Worm (Caenorhabditis elegans) whole organism, young adult: Measurements from ENCODE around the gene T28C12.6.

ENCODE experiments used
- ama-1 ChIP-seq, 3 experiments: fragments of 150-350 bp in 1 of 3; sonication (generic microtip) in 2 of 3; optimal IDR thresholded peaks; 2 replicates each; lab custom pipeline; 2014 to 2018; ENCODE audit warnings: missing biosample characterization in 2 of 3, missing genetic modification characterization in 2 of 3, missing genetic modification reagents in 2 of 3
- pbrm-1 ChIP-seq: fragments of 200-800 bp; sonication (Bioruptor generic); IDR thresholded peaks from 2 replicates; pipeline ENCODE4 v1.3.6; 2022; ENCODE audit warnings: missing genetic modification reagents, missing genetic modification characterization, missing compliant biosample characterization
- snpc-3.4 ChIP-seq: sonication (generic microtip); optimal IDR thresholded peaks from 2 replicates; lab custom pipeline; 2017; ENCODE audit warnings: missing genetic modification characterization, mild to moderate bottlenecking, missing compliant biosample characterization, antibody characterized with exemption, moderate library complexity, missing genotype, missing genetic modification reagents

DNA sequence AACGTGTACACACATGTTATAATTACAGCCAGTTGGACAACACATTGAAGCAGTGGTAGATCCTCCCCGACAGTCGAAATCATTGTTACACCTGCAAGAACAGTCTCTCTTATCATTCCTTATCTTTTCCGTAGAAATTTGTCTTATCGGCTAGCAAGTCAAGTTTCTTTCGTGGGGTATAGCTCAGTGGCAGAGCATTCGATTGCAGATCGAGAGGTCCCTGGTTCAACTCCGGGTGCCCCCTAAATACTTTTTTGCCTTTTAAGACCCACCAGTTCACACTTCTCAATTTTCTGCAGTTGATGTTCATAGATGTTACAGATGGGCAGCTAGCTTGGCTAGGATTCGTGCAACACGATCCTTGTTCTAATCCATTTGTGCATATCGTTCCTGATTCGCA, 693 bp downstream of the T28C12.6 start:
- TF ChIP-seq pbrm-1 (GFP tag; lab: Robert Waterston, UW) (peak; percentile 70), ama-1 (optimal IDR thresholded peaks at IDR 0.05; lab: Kevin White, UChicago) (no peak), ama-1 (GFP tag; optimal IDR thresholded peaks at IDR 0.05; lab: Kevin White, UChicago) (peak in 1 of 2 experiments; percentile 83), snpc-3.4 (tag; lab: Kevin White, UChicago) (no peak)
